Fruit fly (Drosophila melanogaster) whole organism, embryonic: Measurements from ENCODE around the gene Hinfp.
A peak's percentile ranks its signal among the peaks of the same experiment; 100 is the strongest.

Experiments used
- CG11723 ChIP-seq: fragments of 200-800 bp; sonication (Bioruptor generic); optimal IDR thresholded peaks from 2 replicates; lab custom pipeline; 2017; ENCODE audit warnings: missing biosample characterization, mild to moderate bottlenecking, missing genetic modification characterization
- CG15696 ChIP-seq: fragments of 200-800 bp; sonication (Bioruptor generic); optimal IDR thresholded peaks from 2 replicates; lab custom pipeline; 2019; ENCODE audit warnings: missing biosample characterization, mild to moderate bottlenecking, missing genetic modification characterization, moderate library complexity
- CG18262 ChIP-seq: fragments of 200-800 bp; optimal IDR thresholded peaks from 3 replicates; lab custom pipeline; 2019; ENCODE audit warnings: missing biosample characterization, mild to moderate bottlenecking, missing genetic modification characterization, moderate library complexity
- CG18476 ChIP-seq: fragments of 200-800 bp; sonication (Bioruptor generic); optimal IDR thresholded peaks from 2 replicates; lab custom pipeline; 2016; ENCODE audit warnings: missing biosample characterization, mild to moderate bottlenecking, missing genetic modification characterization
- CG2875 ChIP-seq: fragments of 200-800 bp; sonication (Bioruptor generic); optimal IDR thresholded peaks from 2 replicates; lab custom pipeline; 2017; ENCODE audit warnings: missing biosample characterization, mild to moderate bottlenecking, missing genetic modification characterization, missing genetic modification reagents
- CG32532 ChIP-seq: fragments of 200-800 bp; sonication (Bioruptor generic); IDR thresholded peaks from 2 replicates; pipeline ENCODE4 v1.3.6; 2022; ENCODE audit warnings: missing biosample characterization, missing genetic modification characterization
- CG32767 ChIP-seq: fragments of 200-800 bp; sonication (Bioruptor generic); IDR thresholded peaks from 2 replicates; pipeline ENCODE4 v1.3.6; 2022; ENCODE audit warnings: missing biosample characterization, missing genetic modification characterization
- CG3726 ChIP-seq: fragments of 200-800 bp; sonication (Bioruptor generic); IDR thresholded peaks from 3 replicates; pipeline ENCODE4, ENCODE4 v1.3.6; 2022; ENCODE audit warnings: missing biosample characterization, missing genetic modification characterization
- CG3847 ChIP-seq: fragments of 200-800 bp; sonication (Bioruptor generic); IDR thresholded peaks from 2 replicates; pipeline ENCODE4 v1.3.6; 2022; ENCODE audit warnings: missing biosample characterization, missing genetic modification characterization
- CG43689 ChIP-seq: fragments of 200-800 bp; sonication (Bioruptor generic); IDR thresholded peaks from 2 replicates; pipeline ENCODE4 v1.3.6; 2022; ENCODE audit warnings: missing biosample characterization, missing genetic modification characterization
- CG4617 ChIP-seq: fragments of 200-800 bp; sonication (Bioruptor generic); optimal IDR thresholded peaks from 3 replicates; lab custom pipeline; 2016; ENCODE audit warnings: missing biosample characterization, missing genetic modification characterization, borderline replicate concordance
- CG4820 ChIP-seq: fragments of 200-800 bp; sonication (Bioruptor generic); optimal IDR thresholded peaks from 3 replicates; lab custom pipeline; 2016; ENCODE audit warnings: missing biosample characterization, missing genetic modification characterization
- CG4854 ChIP-seq: fragments of 200-800 bp; sonication (Bioruptor generic); optimal IDR thresholded peaks from 2 replicates; lab custom pipeline; 2016; ENCODE audit warnings: missing biosample characterization, missing genetic modification characterization, inconsistent platforms
- CG6254 ChIP-seq: fragments of 200-800 bp; sonication (Bioruptor generic); optimal IDR thresholded peaks from 3 replicates; lab custom pipeline; 2017; ENCODE audit warnings: mild to moderate bottlenecking, missing biosample characterization, missing genetic modification reagents, missing genetic modification characterization
- CG7271 ChIP-seq: fragments of 200-800 bp; sonication (Bioruptor generic); optimal IDR thresholded peaks from 2 replicates; lab custom pipeline; 2018; ENCODE audit warnings: missing biosample characterization, mild to moderate bottlenecking, missing genetic modification characterization, moderate library complexity
- CG8281 ChIP-seq: fragments of 200-800 bp; sonication (Bioruptor generic); optimal IDR thresholded peaks from 2 replicates; lab custom pipeline; 2018; ENCODE audit warnings: missing biosample characterization, mild to moderate bottlenecking, missing genetic modification characterization, moderate library complexity
- CG8388 ChIP-seq: fragments of 200-800 bp; sonication (Bioruptor generic); optimal IDR thresholded peaks from 2 replicates; lab custom pipeline; 2019; ENCODE audit warnings: missing biosample characterization, mild to moderate bottlenecking, missing genetic modification characterization, moderate library complexity
- CG9609 ChIP-seq: fragments of 200-800 bp; sonication (Bioruptor generic); optimal IDR thresholded peaks from 3 replicates; lab custom pipeline; 2016; ENCODE audit warnings: missing biosample characterization, missing genetic modification characterization
- Dbx ChIP-seq: fragments of 200-800 bp; sonication (Bioruptor generic); IDR thresholded peaks from 3 replicates; pipeline ENCODE4 v1.3.6; 2022; ENCODE audit warnings: missing biosample characterization, missing genetic modification characterization
- Dfd ChIP-seq, 2 experiments: fragments of >200 bp; optimal IDR thresholded peaks; 2 replicates each; lab custom pipeline; 2017; ENCODE audit warnings: missing biosample characterization in 2 of 2, missing genetic modification characterization in 2 of 2
- ERR ChIP-seq: fragments of 200-800 bp; sonication (Bioruptor generic); optimal IDR thresholded peaks from 2 replicates; lab custom pipeline; 2016; ENCODE audit warnings: missing biosample characterization, missing genetic modification characterization
- Eip74EF ChIP-seq, 2 experiments: fragments of 200-800 bp in 1 of 2; fragments of >200 bp in 1 of 2; sonication (Bioruptor generic) in 1 of 2; optimal IDR thresholded peaks; 2 replicates each; lab custom pipeline; 2017 to 2019; ENCODE audit warnings: missing biosample characterization in 2 of 2, missing genetic modification characterization in 2 of 2, mild to moderate bottlenecking in 1 of 2, moderate library complexity in 1 of 2
- HLH3B ChIP-seq: fragments of 200-800 bp; sonication (Bioruptor generic); IDR thresholded peaks from 2 replicates; pipeline ENCODE4 v1.3.6; 2022; ENCODE audit warnings: missing biosample characterization, missing genetic modification characterization
- NC2β ChIP-seq: fragments of 200-800 bp; sonication (Bioruptor generic); optimal IDR thresholded peaks from 2 replicates; lab custom pipeline; 2016; ENCODE audit warnings: missing biosample characterization, missing genetic modification characterization
- NFAT ChIP-seq: fragments of 200-800 bp; sonication (Bioruptor generic); IDR thresholded peaks from 2 replicates; pipeline ENCODE4 v1.3.6; 2022; ENCODE audit warnings: missing biosample characterization, missing genetic modification characterization
- Neu2 ChIP-seq: fragments of 200-800 bp; sonication (Bioruptor generic); optimal IDR thresholded peaks from 3 replicates; lab custom pipeline; 2016; ENCODE audit warnings: missing biosample characterization, missing genetic modification characterization, borderline replicate concordance
- Nf-YB ChIP-seq: fragments of 200-800 bp; sonication (Bioruptor generic); optimal IDR thresholded peaks from 3 replicates; lab custom pipeline; 2019; ENCODE audit warnings: missing biosample characterization, mild to moderate bottlenecking, missing genetic modification characterization, moderate library complexity
- Nf-YC ChIP-seq: fragments of 200-800 bp; optimal IDR thresholded peaks from 3 replicates; lab custom pipeline; 2019; ENCODE audit warnings: missing biosample characterization, mild to moderate bottlenecking, missing genetic modification characterization, moderate library complexity
- Opbp ChIP-seq: fragments of 200-800 bp; sonication (Bioruptor generic); IDR thresholded peaks from 3 replicates; pipeline ENCODE4 v1.3.6; 2022; ENCODE audit warnings: missing biosample characterization, missing genetic modification characterization; ENCODE audit not compliant: partially characterized antibody
- Sin3A ChIP-seq: fragments of >200 bp; optimal IDR thresholded peaks from 2 replicates; lab custom pipeline; 2018
- Sry-β ChIP-seq: fragments of 200-800 bp; sonication (Bioruptor generic); optimal IDR thresholded peaks from 2 replicates; lab custom pipeline; 2018; ENCODE audit warnings: missing biosample characterization, mild to moderate bottlenecking, missing genetic modification characterization, moderate library complexity
- Sry-δ ChIP-seq: fragments of 200-800 bp; sonication (Bioruptor generic); optimal IDR thresholded peaks from 2 replicates; lab custom pipeline; 2016; ENCODE audit warnings: missing biosample characterization, missing genetic modification characterization
- Stat92E ChIP-seq, 3 experiments: fragments of >200 bp in 2 of 3; fragments of 200-800 bp in 1 of 3; sonication (Bioruptor generic) in 1 of 3; optimal IDR thresholded peaks; 2 replicates each; lab custom pipeline; 2017 to 2019; ENCODE audit warnings: missing biosample characterization in 3 of 3, missing genetic modification characterization in 3 of 3, mild to moderate bottlenecking in 1 of 3, moderate library complexity in 1 of 3
- Xbp1 ChIP-seq: fragments of 200-800 bp; sonication (Bioruptor generic); optimal IDR thresholded peaks from 3 replicates; lab custom pipeline; 2016; ENCODE audit warnings: missing biosample characterization, mild to moderate bottlenecking, missing genetic modification characterization
- ash1 ChIP-seq: fragments of 200-800 bp; sonication (Bioruptor generic); optimal IDR thresholded peaks from 2 replicates; lab custom pipeline; 2018; ENCODE audit warnings: missing biosample characterization, mild to moderate bottlenecking, missing genetic modification characterization
- chinmo ChIP-seq: fragments of 200-800 bp; sonication (Bioruptor generic); IDR thresholded peaks from 4 replicates; pipeline ENCODE4 v1.3.6; 2022; ENCODE audit warnings: missing biosample characterization, missing genetic modification characterization; ENCODE audit not compliant: partially characterized antibody
- ci ChIP-seq: fragments of 200-800 bp; sonication (Bioruptor generic); IDR thresholded peaks from 3 replicates; pipeline ENCODE4 v1.3.6; 2022; ENCODE audit warnings: missing biosample characterization, missing genetic modification characterization
- croc ChIP-seq: fragments of 200-800 bp; sonication (Bioruptor generic); conservative IDR thresholded peaks from 3 replicates; pipeline ENCODE4 v1.3.6; 2022; ENCODE audit warnings: missing biosample characterization, missing genetic modification characterization
- dm ChIP-seq: fragments of 200-800 bp; sonication (Bioruptor generic); optimal IDR thresholded peaks from 3 replicates; lab custom pipeline; 2016; ENCODE audit warnings: missing biosample characterization, missing genetic modification characterization
- dmrt99B ChIP-seq: fragments of 200-800 bp; sonication (Bioruptor generic); optimal IDR thresholded peaks from 2 replicates; lab custom pipeline; 2018; ENCODE audit warnings: missing biosample characterization, mild to moderate bottlenecking, missing genetic modification characterization, moderate library complexity
- dysf ChIP-seq: fragments of 200-800 bp; sonication (Bioruptor generic); IDR thresholded peaks from 3 replicates; pipeline ENCODE4 v1.3.6; 2022; ENCODE audit warnings: missing biosample characterization, missing genetic modification characterization
- fd102C ChIP-seq: fragments of 200-800 bp; sonication (Bioruptor generic); optimal IDR thresholded peaks from 2 replicates; lab custom pipeline; 2018; ENCODE audit warnings: missing biosample characterization, mild to moderate bottlenecking, missing genetic modification characterization, moderate library complexity
- grau ChIP-seq: fragments of 200-800 bp; optimal IDR thresholded peaks from 3 replicates; lab custom pipeline; 2019; ENCODE audit warnings: missing biosample characterization, mild to moderate bottlenecking, missing genetic modification characterization, moderate library complexity
- hb ChIP-seq: fragments of 200-800 bp; sonication (Bioruptor generic); IDR thresholded peaks from 3 replicates; pipeline ENCODE4 v1.3.6; 2022; ENCODE audit warnings: missing biosample characterization, missing genetic modification characterization; ENCODE audit not compliant: partially characterized antibody
- hbn ChIP-seq: fragments of 200-800 bp; sonication (Bioruptor generic); IDR thresholded peaks from 2 replicates; pipeline ENCODE4 v1.3.6; 2022; ENCODE audit warnings: missing biosample characterization, missing genetic modification characterization; ENCODE audit not compliant: partially characterized antibody
- otp ChIP-seq: fragments of 200-800 bp; sonication (Bioruptor generic); IDR thresholded peaks from 3 replicates; pipeline ENCODE4, ENCODE4 v1.3.6; 2022; ENCODE audit warnings: missing biosample characterization, missing genetic modification characterization
- p53 ChIP-seq: fragments of 200-800 bp; sonication (Bioruptor generic); optimal IDR thresholded peaks from 2 replicates; lab custom pipeline; 2016; ENCODE audit warnings: missing biosample characterization, missing genetic modification characterization
- ranshi ChIP-seq: fragments of 200-800 bp; sonication (Bioruptor generic); IDR thresholded peaks from 2 replicates; pipeline ENCODE4 v1.3.6; 2022; ENCODE audit warnings: missing biosample characterization, missing genetic modification characterization
- run ChIP-seq: fragments of 200-800 bp; sonication (Bioruptor generic); optimal IDR thresholded peaks from 3 replicates; lab custom pipeline; 2018; ENCODE audit warnings: missing biosample characterization, mild to moderate bottlenecking, missing genetic modification characterization
- sob ChIP-seq: fragments of 200-800 bp; sonication (Bioruptor generic); IDR thresholded peaks from 2 replicates; pipeline ENCODE4 v1.3.6; 2022; ENCODE audit warnings: missing biosample characterization, missing genetic modification characterization
- tx ChIP-seq: fragments of 200-800 bp; sonication (Bioruptor generic); optimal IDR thresholded peaks from 2 replicates; lab custom pipeline; 2016; ENCODE audit warnings: missing biosample characterization, missing genetic modification characterization

Hinfp gene

DNA sequence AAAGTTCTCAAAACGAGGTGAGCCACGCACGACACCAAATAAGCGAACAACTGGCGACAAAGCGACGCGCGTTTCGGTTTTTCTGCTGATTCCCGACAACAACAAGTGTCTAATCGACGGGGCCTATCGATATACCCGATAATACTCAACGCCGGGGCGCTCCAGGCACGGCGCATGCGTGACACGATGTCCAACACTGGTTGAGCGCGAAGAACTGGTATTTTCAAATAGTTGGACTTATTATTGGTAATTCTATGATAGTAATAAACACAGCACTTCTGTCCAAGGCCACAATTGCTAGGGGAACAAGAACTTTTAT is 7.9 kb upstream of the Hinfp start (continued):
- TF ChIP-seq Neu2 (GFP tag; lab: Kevin White, UChicago): no peak
- TF ChIP-seq CG32767 (GFP tag; lab: Robert Waterston, UW): no peak
- no peak for TF ChIP-seq CG6254 (GFP tag; lab: Kevin White, UChicago)
- peak; percentile 23 for TF ChIP-seq dm
- TF ChIP-seq Sry-δ: peak; percentile 77
- TF ChIP-seq ci (GFP tag; lab: Robert Waterston, UW): no peak
- 0 out of 2 replicates have a peak, but pooled peaks have one; percentile 11 for TF ChIP-seq sob (GFP tag; lab: Robert Waterston, UW)
- TF ChIP-seq Nf-YB (GFP tag; lab: Kevin White, UChicago): no peak
- TF ChIP-seq CG9609: no peak
- TF ChIP-seq hb (GFP tag; lab: Robert Waterston, UW): 0 out of 3 replicates have a peak, but pooled peaks have one; percentile 59
- TF ChIP-seq ranshi (GFP tag; lab: Robert Waterston, UW): no peak
- TF ChIP-seq dmrt99B (tag; lab: Kevin White, UChicago): no peak
- peak; percentile 64; the same call in 1 of the 4 replicates for TF ChIP-seq chinmo (GFP tag; lab: Robert Waterston, UW)
- peak; percentile 3 for TF ChIP-seq p53
- no peak for TF ChIP-seq run (tag; lab: Kevin White, UChicago)
- TF ChIP-seq CG15696 (tag; lab: Kevin White, UChicago): no peak
- TF ChIP-seq Eip74EF (GFP tag; optimal IDR thresholded peaks at IDR 0.05; lab: Kevin White, UChicago): no peak
- peak; percentile 34; the same call in 1 of the 2 replicates for TF ChIP-seq CG3847 (GFP tag; lab: Robert Waterston, UW)
- TF ChIP-seq CG18262 (tag; lab: Kevin White, UChicago): no peak
- no peak for TF ChIP-seq CG18476 (GFP tag; lab: Kevin White, UChicago)
- no peak for TF ChIP-seq CG4820 (GFP tag; lab: Kevin White, UChicago)
- no peak for TF ChIP-seq croc
- TF ChIP-seq CG4617 (GFP tag; lab: Kevin White, UChicago): peak; percentile 22
- TF ChIP-seq CG32532 (GFP tag; lab: Robert Waterston, UW): 0 out of 2 replicates have a peak, but pooled peaks have one; percentile 6
- TF ChIP-seq ERR (GFP tag; lab: Kevin White, UChicago): no peak
- TF ChIP-seq Stat92E (GFP tag; optimal IDR thresholded peaks at IDR 0.05; lab: Kevin White, UChicago): peak in 1 of 3 experiments; percentile 2
- TF ChIP-seq CG2875 (GFP tag; lab: Kevin White, UChicago): no peak
- TF ChIP-seq otp (GFP tag; lab: Robert Waterston, UW): no peak
- no peak for TF ChIP-seq Dbx (GFP tag; lab: Robert Waterston, UW)
- TF ChIP-seq grau (tag; lab: Kevin White, UChicago): no peak
- TF ChIP-seq CG3726 (GFP tag; lab: Robert Waterston, UW): no peak
- no peak for TF ChIP-seq CG11723 (GFP tag; lab: Kevin White, UChicago)
- no peak for TF ChIP-seq dysf
- TF ChIP-seq CG7271 (tag; lab: Kevin White, UChicago): no peak
- TF ChIP-seq Xbp1 (GFP tag; lab: Kevin White, UChicago): no peak
- no peak for TF ChIP-seq CG8281 (tag; lab: Kevin White, UChicago)
- TF ChIP-seq fd102C: no peak
- no peak for TF ChIP-seq Dfd (GFP tag; optimal IDR thresholded peaks at IDR 0.05; lab: Kevin White, UChicago)
- no peak for TF ChIP-seq Sry-β (GFP tag; lab: Kevin White, UChicago)
- peak; percentile 76 for TF ChIP-seq hbn (GFP tag; lab: Robert Waterston, UW)
- no peak for TF ChIP-seq tx (GFP tag; lab: Kevin White, UChicago)
- peak; percentile 87 for TF ChIP-seq Opbp
- no peak for TF ChIP-seq HLH3B (GFP tag; lab: Robert Waterston, UW)
- TF ChIP-seq NFAT (GFP tag; lab: Robert Waterston, UW): no peak
- TF ChIP-seq NC2β (GFP tag; lab: Kevin White, UChicago): no peak
- no peak for TF ChIP-seq ash1
- TF ChIP-seq Nf-YC (tag; lab: Kevin White, UChicago): no peak
- TF ChIP-seq CG8388 (GFP tag; lab: Kevin White, UChicago): no peak
- TF ChIP-seq Sin3A (lab: Kevin White, UChicago): peak; percentile 26
- TF ChIP-seq CG43689: no peak
- no peak for TF ChIP-seq CG4854
